Worm (Caenorhabditis elegans) whole organism, mixed stage, embryonic: Measurements from ENCODE around the gene tmem-231.

ENCODE experiments used
- ceh-83 ChIP-seq: fragments of 200-800 bp; sonication (Bioruptor generic); optimal IDR thresholded peaks from 2 replicates; lab custom pipeline; 2018; ENCODE audit warnings: mild to moderate bottlenecking, missing genetic modification characterization, missing compliant biosample characterization
- ham-2 ChIP-seq: fragments of 200-800 bp; sonication (Bioruptor generic); optimal IDR thresholded peaks from 2 replicates; lab custom pipeline; 2018; ENCODE audit warnings: mild to moderate bottlenecking, missing genetic modification characterization, missing compliant biosample characterization
- lin-13 ChIP-seq: fragments of 150-350 bp; optimal IDR thresholded peaks from 2 replicates; lab custom pipeline; 2014; ENCODE audit warnings: missing biosample characterization, missing genetic modification characterization
- nhr-12 ChIP-seq: fragments of 150-350 bp; optimal IDR thresholded peaks from 2 replicates; lab custom pipeline; 2014; ENCODE audit warnings: missing biosample characterization, missing genetic modification characterization
- nhr-76 ChIP-seq: sonication (generic microtip); optimal IDR thresholded peaks from 2 replicates; lab custom pipeline; 2017; ENCODE audit warnings: missing biosample characterization, missing genetic modification characterization
- pha-4 ChIP-seq: fragments of 150-350 bp; optimal IDR thresholded peaks from 2 replicates; lab custom pipeline; 2018; ENCODE audit warnings: missing biosample characterization, missing genetic modification reagents, missing genetic modification characterization
- snpc-4 ChIP-seq: fragments of 150-350 bp; optimal IDR thresholded peaks from 2 replicates; lab custom pipeline; 2014; ENCODE audit warnings: missing biosample characterization, missing genetic modification characterization
- sptf-1 ChIP-seq: sonication (generic microtip); optimal IDR thresholded peaks from 2 replicates; lab custom pipeline; 2017; ENCODE audit warnings: mild to moderate bottlenecking, missing genetic modification characterization, moderate library complexity, missing compliant biosample characterization
- unc-62 ChIP-seq: fragments of 150-350 bp; optimal IDR thresholded peaks from 2 replicates; lab custom pipeline; 2014; ENCODE audit warnings: missing biosample characterization, missing genetic modification reagents, missing genetic modification characterization

DNA sequence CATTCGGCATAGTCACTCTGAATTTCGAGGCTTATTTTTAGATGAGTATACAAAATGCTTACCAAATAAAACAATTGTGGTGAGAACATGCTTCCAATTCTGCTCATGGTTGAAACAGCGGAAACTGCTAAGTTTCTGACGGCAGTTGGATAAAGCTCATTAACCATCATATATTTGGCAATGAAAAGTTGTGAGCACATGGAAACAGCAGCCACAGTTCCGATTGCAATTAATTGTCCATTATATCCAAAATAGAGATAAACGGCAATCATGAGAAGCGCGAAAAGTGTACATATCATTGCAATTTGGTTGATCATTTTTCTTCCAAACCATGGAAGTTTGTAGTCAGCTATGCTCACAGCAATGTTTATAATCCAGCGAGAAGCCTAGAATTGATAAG is 34.6 kb downstream of the tmem-231 start:
- TF ChIP-seq ham-2 (GFP tag; lab: Kevin White, UChicago): no peak
- TF ChIP-seq ceh-83: no peak
- TF ChIP-seq snpc-4 (tag; lab: Kevin White, UChicago): no peak
- TF ChIP-seq nhr-12 (tag; lab: Kevin White, UChicago): no peak
- no peak for TF ChIP-seq sptf-1 (tag; lab: Kevin White, UChicago)
- no peak for TF ChIP-seq unc-62 (GFP tag; lab: Kevin White, UChicago)
- TF ChIP-seq pha-4 (tag; lab: Kevin White, UChicago): no peak
- TF ChIP-seq nhr-76: no peak
- TF ChIP-seq lin-13 (tag; lab: Kevin White, UChicago): no peak
